Worm (Caenorhabditis elegans) whole organism, young adult: Measurements from ENCODE around the gene T08G5.3.

ENCODE experiments used
- B0035.1 ChIP-seq: sonication (generic microtip); optimal IDR thresholded peaks from 2 replicates; lab custom pipeline; 2016; ENCODE audit warnings: missing genetic modification characterization, mild to moderate bottlenecking, missing compliant biosample characterization, missing genotype, missing genetic modification reagents
- B0336.3 ChIP-seq: fragments of 200-800 bp; sonication (Bioruptor generic); IDR thresholded peaks from 2 replicates; pipeline ENCODE4 v1.3.6; 2022; ENCODE audit warnings: missing genetic modification characterization, missing compliant biosample characterization
- F22D6.2 ChIP-seq: sonication (generic microtip); optimal IDR thresholded peaks from 2 replicates; lab custom pipeline; 2016; ENCODE audit warnings: mild to moderate bottlenecking, missing genetic modification characterization, missing compliant biosample characterization
- F33H1.4 ChIP-seq: fragments of 200-800 bp; sonication (Bioruptor generic); IDR thresholded peaks from 2 replicates; pipeline ENCODE4 v1.3.6; 2022; ENCODE audit warnings: missing genetic modification reagents, missing genetic modification characterization, missing compliant biosample characterization
- F37B4.10 ChIP-seq: fragments of 200-800 bp; sonication (Bioruptor generic); IDR thresholded peaks from 2 replicates; pipeline ENCODE4 v1.3.6; 2022; ENCODE audit warnings: missing genetic modification characterization, missing compliant biosample characterization
- F39B2.1 ChIP-seq: fragments of 200-800 bp; sonication (Bioruptor generic); IDR thresholded peaks from 2 replicates; pipeline ENCODE4 v1.3.6; 2022; ENCODE audit warnings: missing genetic modification reagents, missing genetic modification characterization, missing compliant biosample characterization
- K11D2.4 ChIP-seq: fragments of 200-800 bp; sonication (Bioruptor generic); IDR thresholded peaks from 2 replicates; pipeline ENCODE4 v1.3.6; 2022; ENCODE audit warnings: missing genetic modification reagents, missing genetic modification characterization, missing compliant biosample characterization
- K12H6.12 ChIP-seq: fragments of 200-800 bp; sonication (Bioruptor generic); optimal IDR thresholded peaks from 2 replicates; lab custom pipeline; 2018; ENCODE audit warnings: mild to moderate bottlenecking, missing genetic modification characterization, missing compliant biosample characterization
- T07F8.4 ChIP-seq: sonication (generic microtip); optimal IDR thresholded peaks from 2 replicates; lab custom pipeline; 2016; ENCODE audit warnings: mild to moderate bottlenecking, missing genetic modification characterization, moderate library complexity, missing compliant biosample characterization
- T26A5.8 ChIP-seq: sonication (generic microtip); optimal IDR thresholded peaks from 2 replicates; lab custom pipeline; 2016; ENCODE audit warnings: missing genetic modification characterization, missing compliant biosample characterization
- Y53F4B.3 ChIP-seq: fragments of 200-800 bp; sonication (Bioruptor generic); IDR thresholded peaks from 2 replicates; pipeline ENCODE4 v1.3.6; 2022; ENCODE audit warnings: missing genetic modification reagents, missing genetic modification characterization, missing compliant biosample characterization
- akir-1 ChIP-seq: fragments of 200-800 bp; sonication (Bioruptor generic); optimal IDR thresholded peaks from 2 replicates; lab custom pipeline; 2018; ENCODE audit warnings: mild to moderate bottlenecking, missing genetic modification characterization, moderate library complexity, missing compliant biosample characterization
- atf-7 ChIP-seq: sonication (generic microtip); optimal IDR thresholded peaks from 2 replicates; lab custom pipeline; 2017; ENCODE audit warnings: mild to moderate bottlenecking, missing genetic modification characterization, missing compliant biosample characterization
- attf-3 ChIP-seq: fragments of 200-800 bp; sonication (Bioruptor generic); conservative IDR thresholded peaks from 2 replicates; pipeline ENCODE4 v1.3.6; 2022; ENCODE audit warnings: missing genetic modification reagents, missing genetic modification characterization, missing compliant biosample characterization
- attf-5 ChIP-seq: fragments of 200-800 bp; sonication (Bioruptor generic); optimal IDR thresholded peaks from 2 replicates; lab custom pipeline; 2018; ENCODE audit warnings: mild to moderate bottlenecking, missing genetic modification characterization, missing compliant biosample characterization
- attf-6 ChIP-seq: fragments of 200-800 bp; sonication (Bioruptor generic); IDR thresholded peaks from 2 replicates; pipeline ENCODE4 v1.3.6; 2022; ENCODE audit warnings: missing genetic modification reagents, missing genetic modification characterization, missing compliant biosample characterization
- bed-1 ChIP-seq: fragments of 200-800 bp; sonication (Bioruptor generic); IDR thresholded peaks from 2 replicates; pipeline ENCODE4 v1.3.6; 2022; ENCODE audit warnings: missing genetic modification reagents, missing genetic modification characterization, missing compliant biosample characterization
- ceh-100 ChIP-seq: fragments of 200-800 bp; sonication (Bioruptor generic); IDR thresholded peaks from 2 replicates; pipeline ENCODE4 v1.3.6; 2022; ENCODE audit warnings: missing genetic modification reagents, missing genetic modification characterization, missing compliant biosample characterization
- ceh-40 ChIP-seq: fragments of 200-800 bp; sonication (Bioruptor generic); IDR thresholded peaks from 2 replicates; pipeline ENCODE4 v1.3.6; 2022; ENCODE audit warnings: missing genetic modification characterization, missing compliant biosample characterization
- ceh-58 ChIP-seq: fragments of 200-800 bp; sonication (Bioruptor generic); IDR thresholded peaks from 2 replicates; pipeline ENCODE4 v1.3.6; 2022; ENCODE audit warnings: missing genetic modification characterization, missing compliant biosample characterization
- ceh-79 ChIP-seq: sonication (generic microtip); optimal IDR thresholded peaks from 2 replicates; lab custom pipeline; 2017; ENCODE audit warnings: mild to moderate bottlenecking, missing genetic modification characterization, missing compliant biosample characterization
- die-1 ChIP-seq: sonication (generic microtip); optimal IDR thresholded peaks from 2 replicates; lab custom pipeline; 2016; ENCODE audit warnings: missing genotype, mild to moderate bottlenecking, missing genetic modification characterization, missing compliant biosample characterization
- egl-18 ChIP-seq: fragments of 200-800 bp; sonication (Bioruptor generic); IDR thresholded peaks from 2 replicates; pipeline ENCODE4 v1.3.6; 2022; ENCODE audit warnings: missing genetic modification reagents, missing genetic modification characterization, missing compliant biosample characterization
- egrh-3 ChIP-seq: fragments of 200-800 bp; sonication (Bioruptor generic); IDR thresholded peaks from 2 replicates; pipeline ENCODE4 v1.3.6; 2022; ENCODE audit warnings: missing genetic modification reagents, missing genetic modification characterization, missing compliant biosample characterization
- him-1 ChIP-seq: sonication (generic microtip); optimal IDR thresholded peaks from 2 replicates; lab custom pipeline; 2016; ENCODE audit warnings: missing genotype, missing genetic modification reagents, missing genetic modification characterization, missing compliant biosample characterization
- hlh-12 ChIP-seq: sonication (generic microtip); optimal IDR thresholded peaks from 2 replicates; lab custom pipeline; 2016; ENCODE audit warnings: missing genetic modification characterization, missing compliant biosample characterization
- hlh-26 ChIP-seq: fragments of 200-800 bp; sonication (Bioruptor generic); conservative IDR thresholded peaks from 2 replicates; pipeline ENCODE4 v1.3.6; 2022; ENCODE audit warnings: missing genetic modification reagents, missing genetic modification characterization, missing compliant biosample characterization
- hmg-20 ChIP-seq: fragments of 200-800 bp; sonication (Bioruptor generic); IDR thresholded peaks from 2 replicates; pipeline ENCODE4 v1.3.6; 2022; ENCODE audit warnings: missing genetic modification reagents, missing genetic modification characterization, missing compliant biosample characterization
- hrde-1 ChIP-seq: sonication (generic microtip); optimal IDR thresholded peaks from 2 replicates; lab custom pipeline; 2016; ENCODE audit warnings: missing genetic modification characterization, mild to moderate bottlenecking, missing compliant biosample characterization, moderate library complexity, missing genotype, missing genetic modification reagents, borderline replicate concordance
- let-607 ChIP-seq, 2 experiments: fragments of 200-800 bp in 1 of 2; sonication (Bioruptor generic) in 1 of 2; sonication (generic microtip) in 1 of 2; optimal IDR thresholded peaks; 2 replicates each; lab custom pipeline; 2016 to 2018; ENCODE audit warnings: mild to moderate bottlenecking in 2 of 2, missing compliant biosample characterization in 2 of 2, missing genetic modification characterization in 2 of 2, moderate library complexity in 2 of 2, missing genotype in 1 of 2
- lin-26 ChIP-seq: fragments of 200-800 bp; sonication (Bioruptor generic); IDR thresholded peaks from 2 replicates; pipeline ENCODE4 v1.3.6; 2022; ENCODE audit warnings: missing genetic modification reagents, missing genetic modification characterization, missing compliant biosample characterization
- lin-54 ChIP-seq: fragments of 200-800 bp; sonication (Bioruptor generic); optimal IDR thresholded peaks from 2 replicates; lab custom pipeline; 2018; ENCODE audit warnings: mild to moderate bottlenecking, missing genetic modification characterization, missing compliant biosample characterization
- lir-1 ChIP-seq: fragments of 200-800 bp; sonication (Bioruptor generic); conservative IDR thresholded peaks from 2 replicates; pipeline ENCODE4 v1.3.6; 2022; ENCODE audit warnings: missing genetic modification reagents, missing genetic modification characterization, missing compliant biosample characterization
- madf-10 ChIP-seq: sonication (generic microtip); optimal IDR thresholded peaks from 2 replicates; lab custom pipeline; 2016; ENCODE audit warnings: mild to moderate bottlenecking, missing genetic modification characterization, missing compliant biosample characterization
- madf-3 ChIP-seq: fragments of 200-800 bp; sonication (Bioruptor generic); IDR thresholded peaks from 2 replicates; pipeline ENCODE4 v1.3.6; 2022; ENCODE audit warnings: missing genetic modification reagents, missing genetic modification characterization, missing compliant biosample characterization
- mcd-1 ChIP-seq: fragments of 200-800 bp; sonication (Bioruptor generic); IDR thresholded peaks from 2 replicates; pipeline ENCODE4 v1.3.6; 2022; ENCODE audit warnings: missing genetic modification reagents, missing genetic modification characterization, missing compliant biosample characterization
- mel-28 ChIP-seq: sonication (generic microtip); optimal IDR thresholded peaks from 2 replicates; lab custom pipeline; 2016; ENCODE audit warnings: borderline replicate concordance, mild to moderate bottlenecking, missing genetic modification characterization, missing compliant biosample characterization
- mxl-1 ChIP-seq: sonication (generic microtip); optimal IDR thresholded peaks from 2 replicates; lab custom pipeline; 2016; ENCODE audit warnings: missing genetic modification characterization, missing compliant biosample characterization
- nhr-90 ChIP-seq: sonication (generic microtip); optimal IDR thresholded peaks from 2 replicates; lab custom pipeline; 2016; ENCODE audit warnings: missing genotype, mild to moderate bottlenecking, missing genetic modification characterization, missing compliant biosample characterization
- repo-1 ChIP-seq: sonication (generic microtip); optimal IDR thresholded peaks from 2 replicates; lab custom pipeline; 2017; ENCODE audit warnings: mild to moderate bottlenecking, missing genetic modification characterization, missing compliant biosample characterization
- snpc-1.1 ChIP-seq: sonication (generic microtip); optimal IDR thresholded peaks from 2 replicates; lab custom pipeline; 2017; ENCODE audit warnings: missing genetic modification characterization, mild to moderate bottlenecking, missing compliant biosample characterization, antibody characterized with exemption, moderate library complexity, missing genotype, missing genetic modification reagents; ENCODE audit not compliant: insufficient read depth
- snpc-1.3 ChIP-seq: sonication (generic microtip); optimal IDR thresholded peaks from 2 replicates; lab custom pipeline; 2017; ENCODE audit warnings: missing genetic modification characterization, mild to moderate bottlenecking, missing compliant biosample characterization, antibody characterized with exemption, moderate library complexity, missing genotype, missing genetic modification reagents; ENCODE audit not compliant: insufficient read depth
- tbp1 ChIP-seq: fragments of 200-800 bp; sonication (Bioruptor generic); optimal IDR thresholded peaks from 2 replicates; lab custom pipeline; 2018; ENCODE audit warnings: mild to moderate bottlenecking, missing genetic modification characterization, missing compliant biosample characterization
- tlf-1 ChIP-seq: fragments of 200-800 bp; sonication (Bioruptor generic); optimal IDR thresholded peaks from 2 replicates; lab custom pipeline; 2018; ENCODE audit warnings: mild to moderate bottlenecking, missing genetic modification characterization, missing compliant biosample characterization
- unc-130 ChIP-seq: sonication (generic microtip); optimal IDR thresholded peaks from 2 replicates; lab custom pipeline; 2016; ENCODE audit warnings: missing genetic modification reagents, missing genetic modification characterization, missing compliant biosample characterization
- unc-62 ChIP-seq: fragments of 150-350 bp; optimal IDR thresholded peaks from 2 replicates; lab custom pipeline; 2014; ENCODE audit warnings: missing biosample characterization, missing genetic modification reagents, missing genetic modification characterization
- xnd-1 ChIP-seq: sonication (generic microtip); optimal IDR thresholded peaks from 2 replicates; lab custom pipeline; 2016; ENCODE audit warnings: missing genotype, missing genetic modification reagents, missing genetic modification characterization, missing compliant biosample characterization
- zfh-2 ChIP-seq: fragments of 200-800 bp; sonication (Bioruptor generic); conservative IDR thresholded peaks from 2 replicates; pipeline ENCODE4 v1.3.6; 2022; ENCODE audit warnings: missing genetic modification reagents, missing genetic modification characterization, missing compliant biosample characterization
- ztf-26 ChIP-seq: sonication (generic microtip); optimal IDR thresholded peaks from 2 replicates; lab custom pipeline; 2017; ENCODE audit warnings: missing genetic modification characterization, missing compliant biosample characterization

The T08G5.3 gene

ce11 chrV:14012002-14012554 lies 15.2 kb downstream of the T08G5.3 start, which contains the start of the genes ddx-17 and aip-1 (continued):
- TF ChIP-seq atf-7 (tag; lab: Kevin White, UChicago) (peak; percentile 92), Y53F4B.3 (no peak), egrh-3 (GFP tag; lab: Robert Waterston, UW) (peak; percentile 51), akir-1 (GFP tag; lab: Kevin White, UChicago) (no peak), F37B4.10 (no peak), B0336.3 (GFP tag; lab: Robert Waterston, UW) (peak; percentile 45; the same call in 1 of the 2 replicates), unc-62 (no peak), let-607 (tag; optimal IDR thresholded peaks at IDR 0.05; lab: Kevin White, UChicago) (peak in 1 of 2 experiments; percentile 21), F33H1.4 (peak; percentile 94), ceh-40 (GFP tag; lab: Robert Waterston, UW) (no peak), mel-28 (no peak), snpc-1.1 (tag; lab: Kevin White, UChicago) (peak; percentile 16), him-1 (no peak), ceh-58 (GFP tag; lab: Robert Waterston, UW) (no peak), ceh-79 (tag; lab: Kevin White, UChicago) (no peak), madf-10 (tag; lab: Kevin White, UChicago) (peak; percentile 30), attf-5 (peak; percentile 83), lin-26 (GFP tag; lab: Robert Waterston, UW) (0 out of 2 replicates have a peak, but pooled peaks have one; percentile 19), F22D6.2 (tag; lab: Kevin White, UChicago) (no peak), hrde-1 (tag; lab: Kevin White, UChicago) (no peak), repo-1 (no peak), unc-130 (GFP tag; lab: Kevin White, UChicago) (no peak), mxl-1 (tag; lab: Kevin White, UChicago) (no peak), madf-3 (GFP tag; lab: Robert Waterston, UW) (peak; percentile 76), xnd-1 (tag; lab: Kevin White, UChicago) (peak; percentile 32), ztf-26 (tag; lab: Kevin White, UChicago) (peak; percentile 35), egl-18 (GFP tag; lab: Robert Waterston, UW) (no peak), K11D2.4 (GFP tag; lab: Robert Waterston, UW) (0 out of 2 replicates have a peak, but pooled peaks have one; percentile 19), die-1 (tag; lab: Kevin White, UChicago) (no peak), hlh-26 (GFP tag; lab: Robert Waterston, UW) (no peak), bed-1 (GFP tag; lab: Robert Waterston, UW) (no peak), mcd-1 (peak; percentile 71), attf-3 (GFP tag; lab: Robert Waterston, UW) (0 out of 2 replicates have a peak, but pooled peaks have one; percentile 12), lin-54 (GFP tag; lab: Kevin White, UChicago) (peak; percentile 58), T26A5.8 (tag; lab: Kevin White, UChicago) (no peak), B0035.1 (tag; lab: Kevin White, UChicago) (no peak), zfh-2 (GFP tag; lab: Robert Waterston, UW) (no peak), attf-6 (GFP tag; lab: Robert Waterston, UW) (no peak), snpc-1.3 (no peak), nhr-90 (tag; lab: Kevin White, UChicago) (no peak), lir-1 (GFP tag; lab: Robert Waterston, UW) (no peak), hlh-12 (tag; lab: Kevin White, UChicago) (no peak), F39B2.1 (GFP tag; lab: Robert Waterston, UW) (no peak), hmg-20 (GFP tag; lab: Robert Waterston, UW) (no peak), ceh-100 (no peak), T07F8.4 (tag; lab: Kevin White, UChicago) (no peak), K12H6.12 (tag; lab: Kevin White, UChicago) (peak; percentile 37), tlf-1 (peak; percentile 52), tbp1 (GFP tag; lab: Kevin White, UChicago) (peak; percentile 55)
